Worm (Caenorhabditis elegans) whole organism, early embryonic: ENCODE data around the gene T08D10.3.

Source experiments
- ama-1 ChIP-seq: fragments of 150-350 bp; optimal IDR thresholded peaks from 2 replicates; lab custom pipeline; 2014
- ceh-13 ChIP-seq: fragments of 200-800 bp; sonication (Bioruptor generic); optimal IDR thresholded peaks from 2 replicates; lab custom pipeline; 2018; ENCODE audit warnings: mild to moderate bottlenecking, missing genetic modification characterization, missing compliant biosample characterization
- ceh-36 ChIP-seq: sonication (generic microtip); optimal IDR thresholded peaks from 2 replicates; lab custom pipeline; 2016; ENCODE audit warnings: missing genetic modification characterization, inconsistent platforms, missing compliant biosample characterization
- scrt-1 ChIP-seq: fragments of 200-800 bp; sonication (Bioruptor generic); IDR thresholded peaks from 2 replicates; pipeline ENCODE4 v1.3.6; 2022; ENCODE audit warnings: missing genetic modification characterization, missing compliant biosample characterization

DNA sequence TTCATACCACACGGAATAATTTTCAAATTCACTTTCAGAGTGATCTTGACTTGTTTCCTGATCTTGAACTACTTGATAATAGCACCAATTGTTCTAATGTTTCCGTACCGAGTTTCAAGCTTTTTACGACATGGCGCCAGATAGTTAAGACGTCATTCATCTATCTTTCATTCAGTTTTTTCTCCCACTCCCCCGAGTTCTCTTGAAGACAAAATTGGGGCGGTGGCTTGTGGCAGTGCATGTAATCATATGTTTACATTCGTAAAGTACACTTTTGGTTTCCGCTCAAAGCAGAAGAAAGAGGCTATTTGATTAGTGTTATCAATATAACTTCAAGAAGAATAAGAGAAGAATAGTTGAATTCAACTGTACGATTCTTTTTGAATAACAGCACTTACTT lies 44.3 kb downstream of the T08D10.3 start:
- TF ChIP-seq scrt-1 (GFP tag; lab: Robert Waterston, UW) (no peak), ama-1 (lab: Kevin White, UChicago) (no peak), ceh-13 (no peak), ceh-36 (tag; lab: Kevin White, UChicago) (no peak)
